Worm (Caenorhabditis elegans) whole organism, late embryonic: ENCODE results near the gene fln-1.

Source experiments
- C08G9.2 ChIP-seq: sonication (generic microtip); optimal IDR thresholded peaks from 2 replicates; lab custom pipeline; 2016; ENCODE audit warnings: mild to moderate bottlenecking, missing genetic modification characterization, moderate library complexity, missing compliant biosample characterization
- C38D4.7 ChIP-seq: fragments of 200-800 bp; sonication (Bioruptor generic); optimal IDR thresholded peaks from 2 replicates; lab custom pipeline; 2018; ENCODE audit warnings: mild to moderate bottlenecking, missing genetic modification characterization, moderate library complexity, missing compliant biosample characterization
- Y22D7AL.16 ChIP-seq: sonication (generic microtip); optimal IDR thresholded peaks from 2 replicates; lab custom pipeline; 2016; ENCODE audit warnings: missing genetic modification characterization, missing compliant biosample characterization
- ceh-18 ChIP-seq: sonication (generic microtip); optimal IDR thresholded peaks from 2 replicates; lab custom pipeline; 2016; ENCODE audit warnings: missing genetic modification characterization, missing compliant biosample characterization
- ceh-2 ChIP-seq: sonication (generic microtip); optimal IDR thresholded peaks from 2 replicates; lab custom pipeline; 2016; ENCODE audit warnings: missing genotype, missing genetic modification characterization, missing compliant biosample characterization
- ceh-22 ChIP-seq: sonication (generic microtip); optimal IDR thresholded peaks from 2 replicates; lab custom pipeline; 2017; ENCODE audit warnings: missing biosample characterization, missing genetic modification characterization
- ceh-34 ChIP-seq: sonication (generic microtip); optimal IDR thresholded peaks from 2 replicates; lab custom pipeline; 2016; ENCODE audit warnings: mild to moderate bottlenecking, missing genetic modification characterization, missing compliant biosample characterization
- ceh-45 ChIP-seq: fragments of 200-800 bp; sonication (Bioruptor generic); IDR thresholded peaks from 2 replicates; pipeline ENCODE4 v1.3.6; 2022; ENCODE audit warnings: missing genetic modification reagents, missing genetic modification characterization, missing compliant biosample characterization
- ceh-48 ChIP-seq: sonication (generic microtip); optimal IDR thresholded peaks from 2 replicates; lab custom pipeline; 2016; ENCODE audit warnings: missing genetic modification characterization, inconsistent platforms, missing compliant biosample characterization
- ceh-9 ChIP-seq: sonication (generic microtip); optimal IDR thresholded peaks from 2 replicates; lab custom pipeline; 2016; ENCODE audit warnings: mild to moderate bottlenecking, missing genetic modification characterization, inconsistent platforms, missing compliant biosample characterization
- che-1 ChIP-seq: sonication (generic microtip); optimal IDR thresholded peaks from 2 replicates; lab custom pipeline; 2016; ENCODE audit warnings: mild to moderate bottlenecking, missing genetic modification characterization, missing compliant biosample characterization
- dmd-4 ChIP-seq: sonication (generic microtip); optimal IDR thresholded peaks from 2 replicates; lab custom pipeline; 2016; ENCODE audit warnings: borderline replicate concordance, missing genetic modification characterization, missing compliant biosample characterization
- ets-4 ChIP-seq: sonication (generic microtip); optimal IDR thresholded peaks from 2 replicates; lab custom pipeline; 2016; ENCODE audit warnings: missing genetic modification characterization, missing compliant biosample characterization
- eyg-1 ChIP-seq: sonication (generic microtip); optimal IDR thresholded peaks from 2 replicates; lab custom pipeline; 2016; ENCODE audit warnings: missing genotype, missing genetic modification characterization, missing compliant biosample characterization
- fax-1 ChIP-seq: sonication (generic microtip); optimal IDR thresholded peaks from 2 replicates; lab custom pipeline; 2016; ENCODE audit warnings: missing genotype, missing genetic modification characterization, missing compliant biosample characterization
- hlh-13 ChIP-seq: fragments of 200-800 bp; sonication (Bioruptor generic); optimal IDR thresholded peaks from 2 replicates; lab custom pipeline; 2018; ENCODE audit warnings: mild to moderate bottlenecking, missing genetic modification characterization, missing compliant biosample characterization
- hlh-15 ChIP-seq: sonication (generic microtip); optimal IDR thresholded peaks from 2 replicates; lab custom pipeline; 2016; ENCODE audit warnings: missing genetic modification characterization, missing compliant biosample characterization
- hlh-30 ChIP-seq: sonication (generic microtip); optimal IDR thresholded peaks from 2 replicates; lab custom pipeline; 2017; ENCODE audit warnings: antibody characterized with exemption, missing genetic modification characterization, missing compliant biosample characterization; ENCODE audit not compliant: insufficient read depth
- hlh-6 ChIP-seq: sonication (generic microtip); optimal IDR thresholded peaks from 2 replicates; lab custom pipeline; 2016; ENCODE audit warnings: missing genotype, missing genetic modification characterization, missing compliant biosample characterization
- lim-6 ChIP-seq: sonication (generic microtip); optimal IDR thresholded peaks from 2 replicates; lab custom pipeline; 2016; ENCODE audit warnings: missing genetic modification characterization, missing compliant biosample characterization
- madf-2 ChIP-seq: sonication (generic microtip); optimal IDR thresholded peaks from 2 replicates; lab custom pipeline; 2017; ENCODE audit warnings: missing genetic modification characterization, missing compliant biosample characterization
- nfya-1 ChIP-seq: sonication (generic microtip); optimal IDR thresholded peaks from 2 replicates; lab custom pipeline; 2017; ENCODE audit warnings: missing genetic modification characterization, mild to moderate bottlenecking, missing compliant biosample characterization, antibody characterized with exemption, moderate library complexity
- nhr-11 ChIP-seq: fragments of 150-350 bp; optimal IDR thresholded peaks from 2 replicates; lab custom pipeline; 2014; ENCODE audit warnings: missing biosample characterization, missing genetic modification characterization
- pag-3 ChIP-seq: sonication (generic microtip); optimal IDR thresholded peaks from 2 replicates; lab custom pipeline; 2016; ENCODE audit warnings: missing compliant biosample characterization, missing genetic modification characterization, borderline replicate concordance
- pat-9 ChIP-seq: fragments of 200-800 bp; sonication (Bioruptor generic); optimal IDR thresholded peaks from 2 replicates; lab custom pipeline; 2018; ENCODE audit warnings: mild to moderate bottlenecking, missing genetic modification characterization, moderate library complexity, missing compliant biosample characterization
- pax-1 ChIP-seq: fragments of 150-350 bp; optimal IDR thresholded peaks from 2 replicates; lab custom pipeline; 2014; ENCODE audit warnings: missing biosample characterization, missing genetic modification characterization
- pha-2 ChIP-seq: sonication (generic microtip); optimal IDR thresholded peaks from 2 replicates; lab custom pipeline; 2017; ENCODE audit warnings: mild to moderate bottlenecking, missing genetic modification characterization, missing compliant biosample characterization
- pros-1 ChIP-seq: fragments of 150-350 bp; optimal IDR thresholded peaks from 2 replicates; lab custom pipeline; 2014; ENCODE audit warnings: missing biosample characterization, missing genetic modification reagents, missing genetic modification characterization
- ref-2 ChIP-seq: sonication (generic microtip); optimal IDR thresholded peaks from 2 replicates; lab custom pipeline; 2016; ENCODE audit warnings: missing genetic modification characterization, missing compliant biosample characterization
- syd-9 ChIP-seq: sonication (generic microtip); optimal IDR thresholded peaks from 2 replicates; lab custom pipeline; 2016; ENCODE audit warnings: mild to moderate bottlenecking, missing genetic modification characterization, moderate library complexity, missing compliant biosample characterization
- unc-3 ChIP-seq, 2 experiments: fragments of 200-800 bp in 1 of 2; sonication (Bioruptor generic) in 1 of 2; sonication (generic microtip) in 1 of 2; conservative IDR thresholded peaks in 1 of 2; optimal IDR thresholded peaks in 1 of 2; 2 replicates each; pipeline versions ENCODE4 v1.3.6 to Lab custom; 2016 to 2022; ENCODE audit warnings: missing compliant biosample characterization in 2 of 2, missing genetic modification characterization in 2 of 2, missing genetic modification reagents in 1 of 2
- unc-55 ChIP-seq: sonication (generic microtip); optimal IDR thresholded peaks from 2 replicates; lab custom pipeline; 2017; ENCODE audit warnings: missing biosample characterization, missing genetic modification reagents, missing genetic modification characterization
- zip-5 ChIP-seq: sonication (generic microtip); optimal IDR thresholded peaks from 2 replicates; lab custom pipeline; 2016; ENCODE audit warnings: missing genetic modification characterization, missing compliant biosample characterization
- ztf-16 ChIP-seq: sonication (generic microtip); optimal IDR thresholded peaks from 2 replicates; lab custom pipeline; 2017; ENCODE audit warnings: missing genetic modification characterization, missing compliant biosample characterization

The fln-1 gene

ce11 chrIV:410420-410891 lies 34.6 kb upstream of the fln-1 start, which contains the start of gene T07A9.12 (continued):
- TF ChIP-seq unc-3 (GFP tag; conservative IDR thresholded peaks at IDR 0.05; lab: Robert Waterston, UW) (no peak), unc-3 (tag; optimal IDR thresholded peaks at IDR 0.05; lab: Kevin White, UChicago) (peak; percentile 51), pat-9 (tag; lab: Kevin White, UChicago) (no peak), che-1 (no peak), ceh-22 (tag; lab: Kevin White, UChicago) (no peak), hlh-15 (tag; lab: Kevin White, UChicago) (peak; percentile 62), zip-5 (tag; lab: Kevin White, UChicago) (peak; percentile 93), nfya-1 (tag; lab: Kevin White, UChicago) (peak; percentile 70), pag-3 (peak; percentile 62), fax-1 (tag; lab: Kevin White, UChicago) (peak; percentile 82), syd-9 (tag; lab: Kevin White, UChicago) (peak; percentile 32), ceh-18 (tag; lab: Kevin White, UChicago) (peak; percentile 50), ref-2 (tag; lab: Kevin White, UChicago) (peak; percentile 90), ceh-45 (GFP tag; lab: Robert Waterston, UW) (no peak), dmd-4 (peak; percentile 34), ceh-34 (tag; lab: Kevin White, UChicago) (peak; percentile 61), ceh-2 (tag; lab: Kevin White, UChicago) (peak; percentile 88)

ce11 chrIV:409935-410334 lies 34.1 kb upstream of the fln-1 start, which contains the start of gene kgb-1:
Gene kgb-1 (minus strand): TSS chrIV:410035.
- TF ChIP-seq ztf-16 (no peak), pax-1 (tag; lab: Kevin White, UChicago) (no peak), syd-9 (tag; lab: Kevin White, UChicago) (no peak), C38D4.7 (no peak), C08G9.2 (tag; lab: Kevin White, UChicago) (no peak), eyg-1 (tag; lab: Kevin White, UChicago) (no peak), unc-55 (GFP tag; lab: Kevin White, UChicago) (no peak), hlh-15 (tag; lab: Kevin White, UChicago) (no peak), ceh-48 (tag; lab: Kevin White, UChicago) (no peak), pag-3 (no peak), hlh-13 (GFP tag; lab: Kevin White, UChicago) (no peak), Y22D7AL.16 (no peak), nhr-11 (tag; lab: Kevin White, UChicago) (no peak)

ce11 chrIV:408892-409291 lies 33.1 kb upstream of the fln-1 start:
- TF ChIP-seq C38D4.7: no peak
- no peak for TF ChIP-seq pha-2 (tag; lab: Kevin White, UChicago)
- no peak for TF ChIP-seq pat-9 (tag; lab: Kevin White, UChicago)
- TF ChIP-seq, all 69 proteins: peak for 0

- no peak for TF ChIP-seq ceh-9 (tag; lab: Kevin White, UChicago)
- TF ChIP-seq ceh-2 (tag; lab: Kevin White, UChicago): no peak
Measured at ce11 chrIV:401395-401794, 25.6 kb upstream of the fln-1 start, which contains the start of gene gpa-4. Gene gpa-4 (plus strand): TSS chrIV:401695.

ce11 chrIV:396373-396772 lies 20.6 kb upstream of the fln-1 start, which contains the start of gene rrp-8:
Gene rrp-8 (plus strand): TSS chrIV:396545.
- TF ChIP-seq syd-9 (tag; lab: Kevin White, UChicago) (no peak), ets-4 (tag; lab: Kevin White, UChicago) (no peak), lim-6 (tag; lab: Kevin White, UChicago) (no peak), hlh-6 (tag; lab: Kevin White, UChicago) (no peak), pros-1 (tag; lab: Kevin White, UChicago) (no peak), madf-2 (tag; lab: Kevin White, UChicago) (no peak), hlh-30 (tag; lab: Kevin White, UChicago) (no peak), pha-2 (tag; lab: Kevin White, UChicago) (no peak)
